Worm (Caenorhabditis elegans) whole organism, L3 larva: ENCODE data around the gene aip-1.

ENCODE experiments used
- R02D3.7 ChIP-seq: fragments of 150-350 bp; optimal IDR thresholded peaks from 2 replicates; lab custom pipeline; 2014; ENCODE audit warnings: missing biosample characterization, missing genetic modification characterization
- ZK546.5 ChIP-seq: sonication (generic microtip); optimal IDR thresholded peaks from 2 replicates; lab custom pipeline; 2017; ENCODE audit warnings: missing biosample characterization, missing genetic modification characterization
- aly-2 ChIP-seq: fragments of 150-350 bp; optimal IDR thresholded peaks from 2 replicates; lab custom pipeline; 2014; ENCODE audit warnings: missing biosample characterization, missing genetic modification characterization
- ama-1 ChIP-seq: fragments of 150-350 bp; optimal IDR thresholded peaks from 2 replicates; lab custom pipeline; 2018
- ceh-16 ChIP-seq: sonication (generic microtip); optimal IDR thresholded peaks from 2 replicates; lab custom pipeline; 2017; ENCODE audit warnings: missing biosample characterization, missing genetic modification characterization
- ceh-28 ChIP-seq: fragments of 150-350 bp; optimal IDR thresholded peaks from 2 replicates; lab custom pipeline; 2014; ENCODE audit warnings: missing biosample characterization, missing genetic modification reagents, missing genetic modification characterization
- ceh-82 ChIP-seq: fragments of 150-350 bp; optimal IDR thresholded peaks from 2 replicates; lab custom pipeline; 2014; ENCODE audit warnings: missing biosample characterization, missing genetic modification characterization
- ceh-9 ChIP-seq: sonication (generic microtip); optimal IDR thresholded peaks from 2 replicates; lab custom pipeline; 2018; ENCODE audit warnings: missing biosample characterization, missing genetic modification characterization
- daf-12 ChIP-seq: fragments of 150-350 bp; optimal IDR thresholded peaks from 2 replicates; lab custom pipeline; 2014; ENCODE audit warnings: missing biosample characterization, missing genetic modification reagents, missing genetic modification characterization
- egl-27 ChIP-seq: sonication (generic microtip); optimal IDR thresholded peaks from 4 replicates; lab custom pipeline; 2017; ENCODE audit warnings: missing biosample characterization, missing genetic modification reagents, missing genetic modification characterization
- egl-5 ChIP-seq: fragments of 150-350 bp; optimal IDR thresholded peaks from 2 replicates; lab custom pipeline; 2017; ENCODE audit warnings: missing biosample characterization, missing genetic modification reagents, missing genetic modification characterization, inconsistent platforms
- elt-1 ChIP-seq: fragments of 150-350 bp; optimal IDR thresholded peaks from 2 replicates; lab custom pipeline; 2014; ENCODE audit warnings: missing biosample characterization, missing genetic modification characterization
- elt-2 ChIP-seq: sonication (generic microtip); optimal IDR thresholded peaks from 2 replicates; lab custom pipeline; 2016; ENCODE audit warnings: missing genetic modification reagents, mild to moderate bottlenecking, missing genetic modification characterization, missing compliant biosample characterization
- elt-3 ChIP-seq, 3 experiments: fragments of 150-350 bp in 1 of 3; sonication (generic microtip) in 2 of 3; optimal IDR thresholded peaks; 2 replicates in 2 of 3; 4 replicates in 1 of 3; lab custom pipeline; 2014 to 2017; ENCODE audit warnings: missing biosample characterization in 3 of 3, missing genetic modification characterization in 3 of 3
- eor-1 ChIP-seq, 2 experiments: fragments of 150-350 bp; optimal IDR thresholded peaks; 2 replicates each; lab custom pipeline; 2014 to 2018; ENCODE audit warnings: missing biosample characterization in 2 of 2, missing genetic modification characterization in 2 of 2
- fkh-10 ChIP-seq: sonication (generic microtip); optimal IDR thresholded peaks from 2 replicates; lab custom pipeline; 2017; ENCODE audit warnings: missing biosample characterization, missing genetic modification reagents, missing genetic modification characterization
- fkh-2 ChIP-seq: fragments of 150-350 bp; optimal IDR thresholded peaks from 2 replicates; lab custom pipeline; 2014; ENCODE audit warnings: missing biosample characterization, missing genetic modification reagents, missing genetic modification characterization
- fos-1 ChIP-seq: fragments of 150-350 bp; optimal IDR thresholded peaks from 2 replicates; lab custom pipeline; 2014; ENCODE audit warnings: missing biosample characterization, missing genetic modification characterization
- hmg-11 ChIP-seq: sonication (generic microtip); optimal IDR thresholded peaks from 2 replicates; lab custom pipeline; 2016; ENCODE audit warnings: missing genetic modification characterization, missing compliant biosample characterization
- jun-1 ChIP-seq: fragments of 150-350 bp; optimal IDR thresholded peaks from 2 replicates; lab custom pipeline; 2014; ENCODE audit warnings: missing biosample characterization, missing genetic modification reagents, missing genetic modification characterization
- lin-15B ChIP-seq: fragments of 150-350 bp; optimal IDR thresholded peaks from 2 replicates; lab custom pipeline; 2014; ENCODE audit warnings: missing biosample characterization, missing genetic modification characterization
- lin-39 ChIP-seq: fragments of 150-350 bp; optimal IDR thresholded peaks from 2 replicates; lab custom pipeline; 2018; ENCODE audit warnings: missing biosample characterization, missing genetic modification reagents, missing genetic modification characterization
- lsy-12 ChIP-seq: sonication (generic microtip); optimal IDR thresholded peaks from 2 replicates; lab custom pipeline; 2016; ENCODE audit warnings: mild to moderate bottlenecking, missing genetic modification characterization, missing compliant biosample characterization
- mdl-1 ChIP-seq: fragments of 150-350 bp; optimal IDR thresholded peaks from 2 replicates; lab custom pipeline; 2014; ENCODE audit warnings: missing biosample characterization, missing genetic modification characterization
- mml-1 ChIP-seq: fragments of 150-350 bp; sonication (generic microtip); optimal IDR thresholded peaks from 3 replicates; lab custom pipeline; 2014; ENCODE audit warnings: missing biosample characterization, missing genetic modification characterization
- nfya-1 ChIP-seq: sonication (generic microtip); optimal IDR thresholded peaks from 2 replicates; lab custom pipeline; 2017; ENCODE audit warnings: missing genetic modification characterization, mild to moderate bottlenecking, missing compliant biosample characterization, antibody characterized with exemption, moderate library complexity; ENCODE audit not compliant: insufficient read depth
- nhr-11 ChIP-seq: fragments of 150-350 bp; optimal IDR thresholded peaks from 2 replicates; lab custom pipeline; 2014; ENCODE audit warnings: missing biosample characterization, missing genetic modification characterization
- nhr-12 ChIP-seq: fragments of 150-350 bp; optimal IDR thresholded peaks from 2 replicates; lab custom pipeline; 2014; ENCODE audit warnings: missing biosample characterization, missing genetic modification characterization
- nhr-23 ChIP-seq: fragments of 150-350 bp; optimal IDR thresholded peaks from 2 replicates; lab custom pipeline; 2014; ENCODE audit warnings: missing biosample characterization, missing genetic modification reagents, missing genetic modification characterization
- nhr-237 ChIP-seq: fragments of 150-350 bp; optimal IDR thresholded peaks from 2 replicates; lab custom pipeline; 2014; ENCODE audit warnings: missing biosample characterization, missing genetic modification characterization
- nhr-25 ChIP-seq: sonication (generic microtip); optimal IDR thresholded peaks from 2 replicates; lab custom pipeline; 2017; ENCODE audit warnings: missing biosample characterization, missing genetic modification characterization
- nhr-28 ChIP-seq: fragments of 150-350 bp; optimal IDR thresholded peaks from 2 replicates; lab custom pipeline; 2014; ENCODE audit warnings: missing biosample characterization, missing genetic modification characterization
- nhr-43 ChIP-seq: sonication (generic microtip); optimal IDR thresholded peaks from 2 replicates; lab custom pipeline; 2016; ENCODE audit warnings: mild to moderate bottlenecking, missing genetic modification characterization, missing compliant biosample characterization; ENCODE audit not compliant: poor library complexity, severe bottlenecking
- nhr-67 ChIP-seq: fragments of 150-350 bp; optimal IDR thresholded peaks from 2 replicates; lab custom pipeline; 2014; ENCODE audit warnings: missing biosample characterization, missing genetic modification characterization
- nhr-76 ChIP-seq: fragments of 150-350 bp; sonication (generic microtip); optimal IDR thresholded peaks from 5 replicates; lab custom pipeline; 2014; ENCODE audit warnings: missing biosample characterization, missing genetic modification characterization
- nhr-77 ChIP-seq: fragments of 150-350 bp; optimal IDR thresholded peaks from 2 replicates; lab custom pipeline; 2014; ENCODE audit warnings: missing biosample characterization, missing genetic modification characterization
- pha-4 ChIP-seq: fragments of 150-350 bp; optimal IDR thresholded peaks from 2 replicates; lab custom pipeline; 2014; ENCODE audit warnings: missing biosample characterization, missing genetic modification reagents, missing genetic modification characterization
- pqm-1 ChIP-seq: fragments of 150-350 bp; optimal IDR thresholded peaks from 2 replicates; lab custom pipeline; 2017; ENCODE audit warnings: missing biosample characterization, missing genetic modification characterization, inconsistent platforms
- sea-2 ChIP-seq: fragments of 150-350 bp; sonication (generic microtip); optimal IDR thresholded peaks from 4 replicates; lab custom pipeline; 2014; ENCODE audit warnings: missing biosample characterization, missing genetic modification reagents, missing genetic modification characterization
- skn-1 ChIP-seq: fragments of 150-350 bp; optimal IDR thresholded peaks from 2 replicates; lab custom pipeline; 2014; ENCODE audit warnings: missing biosample characterization, missing genetic modification characterization
- snpc-4 ChIP-seq: fragments of 150-350 bp; optimal IDR thresholded peaks from 2 replicates; lab custom pipeline; 2014; ENCODE audit warnings: missing biosample characterization, missing genetic modification characterization
- tbx-2 ChIP-seq: sonication (generic microtip); optimal IDR thresholded peaks from 2 replicates; lab custom pipeline; 2016; ENCODE audit warnings: mild to moderate bottlenecking, missing genetic modification characterization, missing compliant biosample characterization
- unc-39 ChIP-seq: sonication (generic microtip); optimal IDR thresholded peaks from 4 replicates; lab custom pipeline; 2017; ENCODE audit warnings: missing biosample characterization, missing genetic modification characterization
- unc-62 ChIP-seq: fragments of 150-350 bp; sonication (generic microtip); optimal IDR thresholded peaks from 4 replicates; lab custom pipeline; 2014; ENCODE audit warnings: missing biosample characterization, missing genetic modification reagents, missing genetic modification characterization
- zag-1 ChIP-seq: fragments of 150-350 bp; optimal IDR thresholded peaks from 2 replicates; lab custom pipeline; 2014; ENCODE audit warnings: missing biosample characterization, missing genetic modification characterization
- ztf-11 ChIP-seq: fragments of 150-350 bp; optimal IDR thresholded peaks from 2 replicates; lab custom pipeline; 2014; ENCODE audit warnings: missing biosample characterization, missing genetic modification characterization
- ztf-4 ChIP-seq: fragments of 150-350 bp; optimal IDR thresholded peaks from 2 replicates; lab custom pipeline; 2014; ENCODE audit warnings: missing biosample characterization, missing genetic modification characterization

Gene aip-1

DNA sequence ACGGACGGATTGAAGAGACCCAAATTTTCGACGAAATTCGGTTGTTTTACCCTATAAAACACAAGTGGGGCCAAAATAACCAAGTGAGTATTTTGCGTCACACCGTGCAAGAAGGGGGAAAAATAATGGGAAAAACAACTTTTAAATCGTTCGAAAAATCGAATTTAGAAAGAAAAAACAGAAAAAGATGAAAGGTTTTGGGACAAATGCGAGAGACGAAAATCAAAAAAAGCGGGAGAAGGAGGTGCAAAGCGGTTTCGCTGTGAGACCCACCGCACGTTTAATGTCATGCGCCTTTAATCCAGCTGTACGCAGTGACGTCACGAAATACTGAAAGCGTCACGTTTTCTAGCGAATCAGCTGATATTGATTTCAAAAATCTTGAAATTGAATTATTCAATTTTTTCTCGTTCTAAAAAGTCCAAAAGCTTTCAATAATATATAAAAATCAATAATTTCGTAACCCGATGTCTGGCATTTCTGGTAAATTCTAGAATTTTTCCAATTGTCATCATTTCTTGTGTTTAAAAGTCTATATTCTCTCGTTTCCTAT, at the start of gene aip-1, which contains the start of gene ddx-17:
Gene aip-1 (plus strand): TSS at position 332 of the 553 bp plus-strand sequence.
Gene ddx-17 (minus strand): TSS at position 51 of the 553 bp plus-strand sequence.
- peak; percentile 77 for TF ChIP-seq nhr-23
- TF ChIP-seq ceh-16 (tag; lab: Kevin White, UChicago), result no peak
- peak; percentile 57 for TF ChIP-seq nhr-25 (tag; lab: Kevin White, UChicago)
- no peak for TF ChIP-seq zag-1 (tag; lab: Kevin White, UChicago)
- no peak for TF ChIP-seq ztf-4 (tag; lab: Kevin White, UChicago)
- no peak for TF ChIP-seq sea-2
- no peak for TF ChIP-seq tbx-2 (tag; lab: Kevin White, UChicago)
- TF ChIP-seq daf-12 (tag; lab: Kevin White, UChicago), result no peak
- TF ChIP-seq ZK546.5 (tag; lab: Kevin White, UChicago), result no peak
- TF ChIP-seq egl-27 (tag; lab: Kevin White, UChicago), result no peak
- no peak for TF ChIP-seq unc-39
- TF ChIP-seq pha-4, result peak; percentile 79
- TF ChIP-seq nhr-77, result no peak
- TF ChIP-seq eor-1 (tag; optimal IDR thresholded peaks at IDR 0.05; lab: Kevin White, UChicago), result no peak
- no peak for TF ChIP-seq nhr-237 (tag; lab: Kevin White, UChicago)
- peak; percentile 73 for TF ChIP-seq hmg-11
- no peak for TF ChIP-seq mdl-1 (tag; lab: Kevin White, UChicago)
- peak; percentile 32 for TF ChIP-seq lsy-12 (tag; lab: Kevin White, UChicago)
- TF ChIP-seq pqm-1, result peak; percentile 20
- TF ChIP-seq snpc-4 (tag; lab: Kevin White, UChicago), result peak; percentile 80
- TF ChIP-seq fkh-10 (GFP tag; lab: Kevin White, UChicago), result peak; percentile 21
- peak; percentile 58 for TF ChIP-seq ama-1
- TF ChIP-seq nhr-12, result no peak
- TF ChIP-seq ceh-28, result peak; percentile 70
- no peak for TF ChIP-seq nhr-76 (tag; lab: Kevin White, UChicago)
- TF ChIP-seq ceh-9 (tag; lab: Kevin White, UChicago), result no peak
- peak; percentile 28 for TF ChIP-seq jun-1 (tag; lab: Kevin White, UChicago)
- peak; percentile 42 for TF ChIP-seq egl-5 (tag; lab: Kevin White, UChicago)
- no peak for TF ChIP-seq aly-2
- no peak for TF ChIP-seq mml-1 (tag; lab: Kevin White, UChicago)
- no peak for TF ChIP-seq ceh-82 (tag; lab: Kevin White, UChicago)
- TF ChIP-seq fkh-2 (tag; lab: Kevin White, UChicago), result no peak
- no peak for TF ChIP-seq elt-1 (tag; lab: Kevin White, UChicago)
- peak; percentile 62 for TF ChIP-seq skn-1 (tag; lab: Kevin White, UChicago)
- no peak for TF ChIP-seq elt-3 (tag; optimal IDR thresholded peaks at IDR 0.05; lab: Kevin White, UChicago)
- no peak for TF ChIP-seq nhr-67 (tag; lab: Kevin White, UChicago)
- peak; percentile 55 for TF ChIP-seq elt-2 (tag; lab: Kevin White, UChicago)
- TF ChIP-seq unc-62 (GFP tag; lab: Kevin White, UChicago), result no peak
- peak; percentile 33 for TF ChIP-seq nhr-43 (tag; lab: Kevin White, UChicago)
- TF ChIP-seq lin-39 (tag; lab: Kevin White, UChicago), result peak; percentile 93
- TF ChIP-seq lin-15B (tag; lab: Kevin White, UChicago), result peak; percentile 80
- TF ChIP-seq R02D3.7 (tag; lab: Kevin White, UChicago), result peak; percentile 28
- TF ChIP-seq ztf-11, result no peak
- TF ChIP-seq nhr-28 (tag; lab: Kevin White, UChicago), result no peak
- TF ChIP-seq fos-1, result no peak
- peak; percentile 78 for TF ChIP-seq nfya-1 (tag; lab: Kevin White, UChicago)
- TF ChIP-seq nhr-11 (tag; lab: Kevin White, UChicago), result peak; percentile 13
